Worm (Caenorhabditis elegans): ENCODE measurements around the gene srlf-7.

ce11 chrIV:7216210-7216609, 27.1 kb downstream of the srlf-7 start:
- TF ChIP-seq unc-62 (GFP tag; optimal IDR thresholded peaks at IDR 0.05) (no peak), lin-13 (tag; optimal IDR thresholded peaks at IDR 0.05) (no peak), elt-1 (tag; optimal IDR thresholded peaks at IDR 0.05; ENCODE audit: borderline replicate concordance, insufficient read depth) (no peak), elt-3 (tag; optimal IDR thresholded peaks at IDR 0.05) (no peak), unc-120 (tag; optimal IDR thresholded peaks at IDR 0.05; ENCODE audit: poor library complexity, severe bottlenecking) (no peak), snpc-4 (tag; optimal IDR thresholded peaks at IDR 0.05) (no peak), nhr-28 (tag; optimal IDR thresholded peaks at IDR 0.05) (no peak), mep-1 (tag; optimal IDR thresholded peaks at IDR 0.05) (no peak), mls-2 (tag; optimal IDR thresholded peaks at IDR 0.05) (no peak)

All from whole organism, mixed stage, embryonic.